Fruit fly (Drosophila melanogaster) whole organism, embryonic: Measurements from ENCODE around the gene fz.

Experiments
- B-H1 ChIP-seq: fragments of 200-800 bp; sonication (Bioruptor generic); IDR thresholded peaks from 3 replicates; pipeline ENCODE4 v1.3.6; 2022; ENCODE audit warnings: missing biosample characterization, missing genetic modification characterization
- CG11456 ChIP-seq: fragments of 200-800 bp; sonication (Bioruptor generic); IDR thresholded peaks from 3 replicates; pipeline ENCODE4 v1.3.6; 2022; ENCODE audit warnings: missing biosample characterization, missing genetic modification characterization
- CG11504 ChIP-seq: fragments of 200-800 bp; sonication (Bioruptor generic); optimal IDR thresholded peaks from 3 replicates; lab custom pipeline; 2019; ENCODE audit warnings: missing biosample characterization, mild to moderate bottlenecking, missing genetic modification characterization, moderate library complexity
- CG14050 ChIP-seq: fragments of 200-800 bp; sonication (Bioruptor generic); IDR thresholded peaks from 3 replicates; pipeline ENCODE4 v1.3.6; 2022; ENCODE audit warnings: missing biosample characterization, missing genetic modification characterization
- CG14710 ChIP-seq: fragments of 200-800 bp; sonication (Bioruptor generic); optimal IDR thresholded peaks from 3 replicates; lab custom pipeline; 2019; ENCODE audit warnings: missing biosample characterization, mild to moderate bottlenecking, missing genetic modification characterization, moderate library complexity
- CG17361 ChIP-seq: fragments of 200-800 bp; sonication (Bioruptor generic); IDR thresholded peaks from 3 replicates; pipeline ENCODE4 v1.3.6; 2022; ENCODE audit warnings: missing biosample characterization, missing genetic modification characterization
- CG18262 ChIP-seq: fragments of 200-800 bp; optimal IDR thresholded peaks from 3 replicates; lab custom pipeline; 2019; ENCODE audit warnings: missing biosample characterization, mild to moderate bottlenecking, missing genetic modification characterization, moderate library complexity
- CG30403 ChIP-seq: fragments of 200-800 bp; sonication (Bioruptor generic); optimal IDR thresholded peaks from 3 replicates; lab custom pipeline; 2016; ENCODE audit warnings: missing biosample characterization, missing genetic modification characterization
- CG3065 ChIP-seq: fragments of 200-800 bp; sonication (Bioruptor generic); optimal IDR thresholded peaks from 2 replicates; lab custom pipeline; 2016; ENCODE audit warnings: missing biosample characterization, missing genetic modification characterization
- CG31365 ChIP-seq: fragments of 200-800 bp; sonication (Bioruptor generic); optimal IDR thresholded peaks from 2 replicates; lab custom pipeline; 2018; ENCODE audit warnings: missing biosample characterization, mild to moderate bottlenecking, missing genetic modification characterization
- CG33557 ChIP-seq: fragments of 200-800 bp; sonication (Bioruptor generic); optimal IDR thresholded peaks from 2 replicates; lab custom pipeline; 2019; ENCODE audit warnings: missing biosample characterization, mild to moderate bottlenecking, missing genetic modification characterization, moderate library complexity
- CG6654 ChIP-seq: fragments of 200-800 bp; sonication (Bioruptor generic); optimal IDR thresholded peaks from 2 replicates; lab custom pipeline; 2017; ENCODE audit warnings: missing biosample characterization, mild to moderate bottlenecking, missing genetic modification characterization
- CG6791 ChIP-seq: fragments of 200-800 bp; sonication (Bioruptor generic); IDR thresholded peaks from 3 replicates; pipeline ENCODE4 v1.3.6; 2022; ENCODE audit warnings: missing biosample characterization, missing genetic modification characterization; ENCODE audit not compliant: partially characterized antibody
- CG8359 ChIP-seq: fragments of 200-800 bp; sonication (Bioruptor generic); optimal IDR thresholded peaks from 2 replicates; lab custom pipeline; 2017; ENCODE audit warnings: missing biosample characterization, mild to moderate bottlenecking, missing genetic modification characterization, borderline replicate concordance
- CTCF ChIP-seq: fragments of 200-800 bp; sonication (Bioruptor generic); optimal IDR thresholded peaks from 2 replicates; lab custom pipeline; 2017; ENCODE audit warnings: missing biosample characterization, mild to moderate bottlenecking, missing genetic modification characterization, moderate library complexity
- Med ChIP-seq: fragments of 200-800 bp; sonication (Bioruptor generic); peaks from one replicate; lab custom pipeline; 2016; ENCODE audit warnings: missing biosample characterization, missing genetic modification characterization, mild to moderate bottlenecking, inconsistent platforms, moderate library complexity
- Oaz ChIP-seq: fragments of 200-800 bp; sonication (Bioruptor generic); IDR thresholded peaks from 2 replicates; pipeline ENCODE4 v1.3.6; 2022; ENCODE audit warnings: missing biosample characterization, missing genetic modification characterization
- Oli ChIP-seq: fragments of 200-800 bp; sonication (Bioruptor generic); optimal IDR thresholded peaks from 2 replicates; lab custom pipeline; 2018; ENCODE audit warnings: missing biosample characterization, mild to moderate bottlenecking, missing genetic modification characterization, moderate library complexity
- Opbp ChIP-seq: fragments of 200-800 bp; sonication (Bioruptor generic); IDR thresholded peaks from 3 replicates; pipeline ENCODE4 v1.3.6; 2022; ENCODE audit warnings: missing biosample characterization, missing genetic modification characterization; ENCODE audit not compliant: partially characterized antibody
- Trl ChIP-seq, 3 experiments: fragments of >200 bp in 2 of 3; fragments of 200-800 bp in 1 of 3; sonication (Bioruptor generic) in 1 of 3; optimal IDR thresholded peaks; 2 replicates in 1 of 3; 3 replicates in 2 of 3; lab custom pipeline; 2016 to 2017; ENCODE audit warnings: missing biosample characterization in 1 of 3, missing genetic modification characterization in 1 of 3
- abd-A ChIP-seq: fragments of 200-800 bp; sonication (Bioruptor generic); optimal IDR thresholded peaks from 3 replicates; lab custom pipeline; 2019; ENCODE audit warnings: missing biosample characterization, mild to moderate bottlenecking, missing genetic modification characterization, moderate library complexity
- ara ChIP-seq: fragments of 200-800 bp; sonication (Bioruptor generic); IDR thresholded peaks from 2 replicates; pipeline ENCODE4 v1.3.6; 2022; ENCODE audit warnings: missing biosample characterization, missing genetic modification characterization
- bsh ChIP-seq, 2 experiments: fragments of 200-800 bp; sonication (Bioruptor generic); optimal IDR thresholded peaks; 2 replicates each; lab custom pipeline; 2017 to 2018; ENCODE audit warnings: mild to moderate bottlenecking in 2 of 2, missing biosample characterization in 2 of 2, missing genetic modification characterization in 2 of 2, moderate library complexity in 1 of 2
- chm ChIP-seq: fragments of 200-800 bp; sonication (Bioruptor generic); IDR thresholded peaks from 2 replicates; pipeline ENCODE4 v1.3.6; 2022; ENCODE audit warnings: missing biosample characterization, missing genetic modification characterization
- crp ChIP-seq, 2 experiments: fragments of 200-800 bp; sonication (Bioruptor generic); optimal IDR thresholded peaks; 2 replicates in 1 of 2; 3 replicates in 1 of 2; lab custom pipeline; 2017; ENCODE audit warnings: missing biosample characterization in 2 of 2, missing genetic modification characterization in 2 of 2, mild to moderate bottlenecking in 1 of 2, moderate library complexity in 1 of 2
- dmrt99B ChIP-seq: fragments of 200-800 bp; sonication (Bioruptor generic); optimal IDR thresholded peaks from 2 replicates; lab custom pipeline; 2018; ENCODE audit warnings: missing biosample characterization, mild to moderate bottlenecking, missing genetic modification characterization, moderate library complexity
- dysf ChIP-seq: fragments of 200-800 bp; sonication (Bioruptor generic); IDR thresholded peaks from 3 replicates; pipeline ENCODE4 v1.3.6; 2022; ENCODE audit warnings: missing biosample characterization, missing genetic modification characterization
- fd96Cb ChIP-seq: fragments of 200-800 bp; sonication (Bioruptor generic); optimal IDR thresholded peaks from 2 replicates; lab custom pipeline; 2018; ENCODE audit warnings: missing biosample characterization, mild to moderate bottlenecking, missing genetic modification characterization, moderate library complexity
- fru ChIP-seq: fragments of >200 bp; optimal IDR thresholded peaks from 2 replicates; lab custom pipeline; 2017
- gem ChIP-seq: fragments of 200-800 bp; sonication (Bioruptor generic); optimal IDR thresholded peaks from 2 replicates; lab custom pipeline; 2019; ENCODE audit warnings: missing biosample characterization, mild to moderate bottlenecking, missing genetic modification characterization, moderate library complexity
- hb ChIP-seq: fragments of 200-800 bp; sonication (Bioruptor generic); IDR thresholded peaks from 3 replicates; pipeline ENCODE4 v1.3.6; 2022; ENCODE audit warnings: missing biosample characterization, missing genetic modification characterization; ENCODE audit not compliant: partially characterized antibody
- klu ChIP-seq: fragments of 200-800 bp; sonication (Bioruptor generic); IDR thresholded peaks from 2 replicates; pipeline ENCODE4 v1.3.6; 2022; ENCODE audit warnings: missing biosample characterization, missing genetic modification characterization
- lab ChIP-seq: fragments of 200-800 bp; sonication (Bioruptor generic); optimal IDR thresholded peaks from 3 replicates; lab custom pipeline; 2017; ENCODE audit warnings: missing biosample characterization, missing genetic modification characterization, mild to moderate bottlenecking, moderate library complexity, missing genetic modification reagents
- oc ChIP-seq: fragments of 200-800 bp; sonication (Bioruptor generic); optimal IDR thresholded peaks from 2 replicates; lab custom pipeline; 2018; ENCODE audit warnings: missing biosample characterization, mild to moderate bottlenecking, missing genetic modification characterization, moderate library complexity
- onecut ChIP-seq: fragments of 200-800 bp; sonication (Bioruptor generic); IDR thresholded peaks from 2 replicates; pipeline ENCODE4 v1.3.6; 2022; ENCODE audit warnings: missing biosample characterization, missing genetic modification characterization
- p53 ChIP-seq: fragments of 200-800 bp; sonication (Bioruptor generic); optimal IDR thresholded peaks from 2 replicates; lab custom pipeline; 2016; ENCODE audit warnings: missing biosample characterization, missing genetic modification characterization
- pan ChIP-seq, 4 experiments: fragments of >200 bp in 3 of 4; fragments of 200-800 bp in 1 of 4; sonication (Bioruptor generic) in 1 of 4; optimal IDR thresholded peaks in 3 of 4; IDR thresholded peaks in 1 of 4; 2 replicates each; pipeline versions ENCODE4 v1.3.6 to Lab custom; 2017 to 2022; ENCODE audit warnings: missing biosample characterization in 2 of 4, missing genetic modification characterization in 2 of 4, mixed read lengths in 1 of 4
- prd ChIP-seq, 3 experiments: fragments of >200 bp in 2 of 3; fragments of 200-800 bp in 1 of 3; sonication (Bioruptor generic) in 1 of 3; optimal IDR thresholded peaks in 2 of 3; IDR thresholded peaks in 1 of 3; 2 replicates in 2 of 3; 3 replicates in 1 of 3; pipeline versions ENCODE4 v1.3.6 to Lab custom; 2017 to 2022; ENCODE audit warnings: missing biosample characterization in 1 of 3, missing genetic modification characterization in 1 of 3
- stwl ChIP-seq: fragments of 200-800 bp; sonication (Bioruptor generic); optimal IDR thresholded peaks from 3 replicates; lab custom pipeline; 2018; ENCODE audit warnings: missing biosample characterization, mild to moderate bottlenecking, missing genetic modification characterization, moderate library complexity
- vnd ChIP-seq: fragments of 200-800 bp; sonication (Bioruptor generic); IDR thresholded peaks from 3 replicates; pipeline ENCODE4 v1.3.6; 2022; ENCODE audit warnings: missing biosample characterization, missing genetic modification characterization; ENCODE audit not compliant: partially characterized antibody
- zf30C ChIP-seq: fragments of 200-800 bp; sonication (Bioruptor generic); optimal IDR thresholded peaks from 3 replicates; lab custom pipeline; 2018; ENCODE audit warnings: missing biosample characterization, mild to moderate bottlenecking, missing genetic modification characterization

Gene fz

DNA sequence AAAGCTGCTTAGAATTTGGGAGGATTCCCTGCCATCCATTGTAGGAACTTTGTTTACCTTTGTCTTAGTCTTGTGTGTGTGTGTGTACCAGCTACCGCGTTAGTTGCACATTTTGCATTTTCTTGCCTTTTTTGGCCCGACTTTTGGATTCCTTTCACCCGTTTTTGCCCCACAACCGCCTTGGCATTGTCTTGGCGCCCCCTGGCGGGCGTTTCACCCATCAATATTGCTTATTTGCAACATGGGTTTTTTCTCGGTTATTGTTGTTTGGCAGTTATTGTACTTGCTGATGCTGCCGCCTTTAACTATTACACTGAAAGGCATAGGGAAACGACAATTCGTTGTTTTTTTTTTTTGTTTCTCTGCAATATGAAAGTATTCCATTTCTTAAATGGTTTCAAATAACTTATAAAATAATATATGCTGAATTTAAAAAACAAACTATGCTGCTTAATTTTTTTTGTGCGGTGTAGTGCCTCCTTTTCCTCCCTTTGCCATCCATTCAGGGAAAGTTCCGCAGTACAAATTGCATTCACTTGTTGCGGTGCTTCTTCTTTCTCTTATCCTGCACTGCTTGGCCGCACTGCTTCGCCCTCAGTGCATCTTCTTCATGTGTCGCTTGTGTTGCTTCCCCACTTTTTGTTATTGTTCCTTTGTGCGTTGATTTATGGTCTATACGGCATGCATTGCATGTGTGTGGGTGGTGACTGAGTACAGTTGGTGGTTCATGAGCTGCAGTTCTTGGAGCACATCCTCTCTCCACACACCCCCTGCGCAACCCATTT is 82.6 kb downstream of the fz start:
- no peak for TF ChIP-seq vnd (GFP tag; lab: Robert Waterston, UW)
- no peak for TF ChIP-seq chm (GFP tag; lab: Robert Waterston, UW)
- TF ChIP-seq CG31365 (tag; lab: Kevin White, UChicago): peak; percentile 79
- TF ChIP-seq Trl (optimal IDR thresholded peaks at IDR 0.05; lab: Kevin White, UChicago): no peak
- TF ChIP-seq Trl (GFP tag; optimal IDR thresholded peaks at IDR 0.05; lab: Kevin White, UChicago): no peak
- 0 out of 3 replicates have a peak, but pooled peaks have one; percentile 25 for TF ChIP-seq CG6791
- TF ChIP-seq zf30C (GFP tag; lab: Kevin White, UChicago): peak; percentile 5
- TF ChIP-seq Opbp (GFP tag; lab: Robert Waterston, UW): 0 out of 3 replicates have a peak, but pooled peaks have one; percentile 15
- no peak for TF ChIP-seq crp (GFP tag; optimal IDR thresholded peaks at IDR 0.05; lab: Kevin White, UChicago)
- TF ChIP-seq Med (GFP tag; lab: Kevin White, UChicago): peak; percentile 10
- TF ChIP-seq CTCF (GFP tag; lab: Kevin White, UChicago): peak; percentile 80
- TF ChIP-seq B-H1: no peak
- no peak for TF ChIP-seq p53

DNA sequence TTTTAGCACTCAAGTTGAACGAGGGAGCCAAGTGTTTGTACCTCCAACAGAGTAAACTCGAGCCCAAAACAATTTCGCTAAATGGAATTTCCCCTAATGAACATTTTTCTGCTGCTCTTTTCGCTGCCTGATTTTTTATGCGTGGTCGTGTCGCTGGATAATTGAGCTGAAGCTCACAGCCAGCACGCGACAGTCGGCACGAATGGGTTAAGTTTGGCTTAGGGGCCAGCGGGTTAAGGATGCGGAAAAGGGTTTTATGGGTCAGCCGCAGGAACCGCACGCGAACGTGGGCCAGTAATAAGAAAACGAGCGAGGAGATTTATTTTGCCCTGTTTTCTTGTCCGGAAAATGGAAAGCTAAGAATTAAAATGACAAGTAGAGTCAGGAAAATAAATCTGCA is 84.8 kb downstream of the fz start:
- no peak for TF ChIP-seq klu (GFP tag; lab: Robert Waterston, UW)
- TF ChIP-seq hb (GFP tag; lab: Robert Waterston, UW): 0 out of 3 replicates have a peak, but pooled peaks have one; percentile 51
- TF ChIP-seq abd-A (tag; lab: Kevin White, UChicago): peak; percentile 53
- 0 out of 2 replicates have a peak, but pooled peaks have one; percentile 7 for TF ChIP-seq ara (GFP tag; lab: Robert Waterston, UW)
- TF ChIP-seq, all 482 proteins: peak for 3

DNA sequence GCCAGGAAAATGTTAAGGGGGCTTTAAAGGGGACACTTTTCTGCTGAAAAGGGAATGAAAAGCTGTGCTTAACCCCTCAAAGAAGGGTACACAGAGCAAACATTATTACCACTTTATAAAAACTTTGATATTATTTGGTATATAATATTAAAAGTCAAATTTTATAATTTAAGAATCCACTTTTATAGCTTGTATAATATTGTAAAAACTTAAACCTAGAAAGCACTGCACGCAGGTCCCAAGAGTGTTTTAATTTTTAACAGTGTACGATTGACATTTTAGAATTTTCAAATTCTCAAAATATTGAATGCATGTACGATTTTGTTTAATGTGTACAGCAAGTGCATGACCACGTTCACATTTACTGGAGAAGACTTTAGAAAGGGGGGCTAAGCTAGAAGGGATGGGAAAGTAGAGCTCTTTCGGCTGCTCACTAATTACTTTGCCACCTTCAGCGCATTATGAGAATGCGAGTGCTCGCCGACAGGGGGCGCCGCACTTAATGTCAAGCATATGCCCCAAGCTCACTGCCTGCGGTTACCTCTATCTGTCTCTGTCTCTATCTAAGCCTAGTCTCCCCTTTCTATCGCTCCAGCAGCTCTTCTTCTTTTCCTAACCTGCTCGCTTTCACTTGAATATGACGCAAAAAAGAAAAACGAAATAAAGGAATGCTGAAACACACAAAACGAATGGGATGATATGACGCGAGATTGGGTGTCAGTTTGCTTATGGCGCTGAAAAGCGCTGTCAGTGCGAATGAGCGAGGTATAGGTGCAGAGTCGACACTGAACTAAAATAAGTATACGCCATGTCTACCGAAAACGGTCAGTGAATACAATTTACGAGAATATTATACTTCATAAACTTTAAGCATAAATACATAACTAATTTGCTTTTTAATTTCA is 85.9 kb downstream of the fz start:
- no peak for TF ChIP-seq CG8359 (GFP tag; lab: Kevin White, UChicago)
- peak; percentile 44 for TF ChIP-seq gem (tag; lab: Kevin White, UChicago)
- TF ChIP-seq stwl: peak; percentile 8
- TF ChIP-seq bsh (GFP tag; optimal IDR thresholded peaks at IDR 0.05; lab: Kevin White, UChicago): peak in 1 of 2 experiments; percentile 31
- peak; percentile 54; the same call in 2 of the 3 replicates for TF ChIP-seq CG17361 (GFP tag; lab: Robert Waterston, UW)
- 0 out of 2 replicates have a peak, but pooled peaks have one; percentile 10 for TF ChIP-seq onecut (GFP tag; lab: Robert Waterston, UW)
- no peak for TF ChIP-seq Oli (tag; lab: Kevin White, UChicago)
- 0 out of 3 replicates have a peak, but pooled peaks have one; percentile 16 for TF ChIP-seq dysf (GFP tag; lab: Robert Waterston, UW)
- no peak for TF ChIP-seq CG3065 (GFP tag; lab: Kevin White, UChicago)
- TF ChIP-seq lab (GFP tag; lab: Kevin White, UChicago): peak; percentile 39
- peak; percentile 44 for TF ChIP-seq Med (GFP tag; lab: Kevin White, UChicago)
- peak; percentile 45 for TF ChIP-seq CG18262
- TF ChIP-seq dmrt99B (tag; lab: Kevin White, UChicago): peak; percentile 32
- 0 out of 3 replicates have a peak, but pooled peaks have one; percentile 17 for TF ChIP-seq CG11456
- no peak for TF ChIP-seq CG6654 (GFP tag; lab: Kevin White, UChicago)
- TF ChIP-seq CG33557 (GFP tag; lab: Kevin White, UChicago): no peak
- no peak for TF ChIP-seq fru (lab: Kevin White, UChicago)
- TF ChIP-seq ara (GFP tag; lab: Robert Waterston, UW): no peak
- TF ChIP-seq CG30403 (GFP tag; lab: Kevin White, UChicago): no peak
- no peak for TF ChIP-seq pan (optimal IDR thresholded peaks at IDR 0.05; lab: Kevin White, UChicago)
- peak in 1 of 2 experiments; percentile 7 for TF ChIP-seq pan (GFP tag; optimal IDR thresholded peaks at IDR 0.05 in 1 of 2, IDR thresholded peaks at IDR 0.05 in 1 of 2)
- TF ChIP-seq fd96Cb (tag; lab: Kevin White, UChicago): peak; percentile 27
- TF ChIP-seq Oaz (GFP tag; lab: Robert Waterston, UW): no peak
- peak; percentile 13 for TF ChIP-seq CG14710 (tag; lab: Kevin White, UChicago)
- TF ChIP-seq CG14050: no peak
- no peak for TF ChIP-seq prd (optimal IDR thresholded peaks at IDR 0.05; lab: Kevin White, UChicago)
- peak; percentile 28; the same call in 1 of the 3 replicates for TF ChIP-seq prd (GFP tag; IDR thresholded peaks at IDR 0.05; lab: Robert Waterston, UW)
- TF ChIP-seq CG11504 (tag; lab: Kevin White, UChicago): peak; percentile 51
- peak; percentile 3 for TF ChIP-seq oc (tag; lab: Kevin White, UChicago)
